Fruit fly (Drosophila melanogaster) whole organism, embryonic: ENCODE results near the gene CG7362.

Experiments
- CG10209 ChIP-seq: fragments of 200-800 bp; sonication (Bioruptor generic); optimal IDR thresholded peaks from 3 replicates; lab custom pipeline; 2017; ENCODE audit warnings: missing biosample characterization, mild to moderate bottlenecking, missing genetic modification characterization, missing genetic modification reagents
- CG10267 ChIP-seq: fragments of 200-800 bp; sonication (Bioruptor generic); optimal IDR thresholded peaks from 2 replicates; lab custom pipeline; 2018; ENCODE audit warnings: missing biosample characterization, mild to moderate bottlenecking, missing genetic modification characterization, moderate library complexity
- CG11093 ChIP-seq: fragments of 200-800 bp; sonication (Bioruptor generic); IDR thresholded peaks from 3 replicates; pipeline ENCODE4 v1.3.6; 2022; ENCODE audit warnings: missing biosample characterization, missing genetic modification characterization
- CG11247 ChIP-seq: fragments of 200-800 bp; sonication (Bioruptor generic); IDR thresholded peaks from 2 replicates; pipeline ENCODE4 v1.3.6; 2022; ENCODE audit warnings: missing biosample characterization, missing genetic modification characterization
- CG12104 ChIP-seq: fragments of 200-800 bp; sonication (Bioruptor generic); optimal IDR thresholded peaks from 3 replicates; lab custom pipeline; 2016; ENCODE audit warnings: missing biosample characterization, missing genetic modification characterization
- CG12744 ChIP-seq: fragments of 200-800 bp; sonication (Bioruptor generic); optimal IDR thresholded peaks from 2 replicates; lab custom pipeline; 2016; ENCODE audit warnings: missing biosample characterization, missing genetic modification characterization
- CG12769 ChIP-seq: fragments of 200-800 bp; sonication (Bioruptor generic); optimal IDR thresholded peaks from 2 replicates; lab custom pipeline; 2019; ENCODE audit warnings: missing biosample characterization, mild to moderate bottlenecking, missing genetic modification characterization, moderate library complexity
- CG14710 ChIP-seq: fragments of 200-800 bp; sonication (Bioruptor generic); optimal IDR thresholded peaks from 3 replicates; lab custom pipeline; 2019; ENCODE audit warnings: missing biosample characterization, mild to moderate bottlenecking, missing genetic modification characterization, moderate library complexity
- CG15269 ChIP-seq: fragments of 200-800 bp; sonication (Bioruptor generic); optimal IDR thresholded peaks from 2 replicates; lab custom pipeline; 2018; ENCODE audit warnings: missing biosample characterization, mild to moderate bottlenecking, missing genetic modification characterization, moderate library complexity
- CG15601 ChIP-seq: fragments of 200-800 bp; sonication (Bioruptor generic); optimal IDR thresholded peaks from 3 replicates; lab custom pipeline; 2019; ENCODE audit warnings: missing biosample characterization, mild to moderate bottlenecking, missing genetic modification characterization, moderate library complexity
- CG30431 ChIP-seq: fragments of 200-800 bp; sonication (Bioruptor generic); optimal IDR thresholded peaks from 2 replicates; lab custom pipeline; 2017; ENCODE audit warnings: missing biosample characterization, missing genetic modification characterization
- CG3838 ChIP-seq: fragments of 200-800 bp; sonication (Bioruptor generic); optimal IDR thresholded peaks from 3 replicates; lab custom pipeline; 2016; ENCODE audit warnings: missing biosample characterization, missing genetic modification characterization
- CG4404 ChIP-seq: fragments of 200-800 bp; sonication (Bioruptor generic); IDR thresholded peaks from 2 replicates; pipeline ENCODE4 v1.3.6; 2022; ENCODE audit warnings: missing biosample characterization, missing genetic modification characterization
- CG5180 ChIP-seq: fragments of 200-800 bp; sonication (Bioruptor generic); optimal IDR thresholded peaks from 3 replicates; lab custom pipeline; 2017; ENCODE audit warnings: missing biosample characterization, missing genetic modification characterization, mild to moderate bottlenecking, moderate library complexity, missing genetic modification reagents
- CG7372 ChIP-seq: fragments of 200-800 bp; sonication (Bioruptor generic); IDR thresholded peaks from 2 replicates; pipeline ENCODE4 v1.3.6; 2022; ENCODE audit warnings: missing biosample characterization, missing genetic modification characterization
- CG7745 ChIP-seq: fragments of 200-800 bp; sonication (Bioruptor generic); optimal IDR thresholded peaks from 2 replicates; lab custom pipeline; 2018; ENCODE audit warnings: missing biosample characterization, mild to moderate bottlenecking, missing genetic modification characterization, moderate library complexity
- Camta ChIP-seq: fragments of 200-800 bp; sonication (Bioruptor generic); optimal IDR thresholded peaks from 2 replicates; lab custom pipeline; 2016; ENCODE audit warnings: missing biosample characterization, missing genetic modification characterization
- Dbx ChIP-seq: fragments of 200-800 bp; sonication (Bioruptor generic); IDR thresholded peaks from 3 replicates; pipeline ENCODE4 v1.3.6; 2022; ENCODE audit warnings: missing biosample characterization, missing genetic modification characterization
- Dfd ChIP-seq, 2 experiments: fragments of >200 bp; optimal IDR thresholded peaks; 2 replicates each; lab custom pipeline; 2017; ENCODE audit warnings: missing biosample characterization in 2 of 2, missing genetic modification characterization in 2 of 2
- ERR ChIP-seq: fragments of 200-800 bp; sonication (Bioruptor generic); optimal IDR thresholded peaks from 2 replicates; lab custom pipeline; 2016; ENCODE audit warnings: missing biosample characterization, missing genetic modification characterization
- GATAe ChIP-seq: fragments of 200-800 bp; sonication (Bioruptor generic); conservative IDR thresholded peaks from 2 replicates; pipeline ENCODE4 v1.3.6; 2022; ENCODE audit warnings: missing biosample characterization, missing genetic modification characterization
- HLH4C ChIP-seq: fragments of 200-800 bp; sonication (Bioruptor generic); IDR thresholded peaks from 3 replicates; pipeline ENCODE4 v1.3.6; 2022; ENCODE audit warnings: missing biosample characterization, missing genetic modification characterization; ENCODE audit not compliant: partially characterized antibody
- Lim3 ChIP-seq: fragments of 200-800 bp; sonication (Bioruptor generic); IDR thresholded peaks from 2 replicates; pipeline ENCODE4 v1.3.6; 2022; ENCODE audit warnings: missing biosample characterization, missing genetic modification characterization
- Mes4 ChIP-seq: fragments of 200-800 bp; sonication (Bioruptor generic); optimal IDR thresholded peaks from 2 replicates; lab custom pipeline; 2016; ENCODE audit warnings: missing biosample characterization, missing genetic modification characterization
- Mrtf ChIP-seq: fragments of 200-800 bp; sonication (Bioruptor generic); IDR thresholded peaks from 3 replicates; pipeline ENCODE4 v1.3.6; 2022; ENCODE audit warnings: missing biosample characterization, missing genetic modification characterization
- NFAT ChIP-seq: fragments of 200-800 bp; sonication (Bioruptor generic); IDR thresholded peaks from 2 replicates; pipeline ENCODE4 v1.3.6; 2022; ENCODE audit warnings: missing biosample characterization, missing genetic modification characterization
- Vsx1 ChIP-seq: fragments of 200-800 bp; sonication (Bioruptor generic); optimal IDR thresholded peaks from 2 replicates; lab custom pipeline; 2017; ENCODE audit warnings: missing biosample characterization, mild to moderate bottlenecking, missing genetic modification characterization, missing genetic modification reagents
- ato ChIP-seq: fragments of 200-800 bp; sonication (Bioruptor generic); IDR thresholded peaks from 2 replicates; pipeline ENCODE4 v1.3.6; 2022; ENCODE audit warnings: missing biosample characterization, missing genetic modification characterization; ENCODE audit not compliant: partially characterized antibody
- br ChIP-seq: fragments of >200 bp; optimal IDR thresholded peaks from 2 replicates; lab custom pipeline; 2017
- chinmo ChIP-seq: fragments of 200-800 bp; sonication (Bioruptor generic); IDR thresholded peaks from 4 replicates; pipeline ENCODE4 v1.3.6; 2022; ENCODE audit warnings: missing biosample characterization, missing genetic modification characterization; ENCODE audit not compliant: partially characterized antibody
- da ChIP-seq: fragments of 200-800 bp; sonication (Bioruptor generic); optimal IDR thresholded peaks from 2 replicates; lab custom pipeline; 2016; ENCODE audit warnings: missing biosample characterization, missing genetic modification characterization
- dan ChIP-seq: fragments of 200-800 bp; sonication (Bioruptor generic); IDR thresholded peaks from 2 replicates; pipeline ENCODE4 v1.3.6; 2022; ENCODE audit warnings: missing biosample characterization, missing genetic modification characterization
- dpn ChIP-seq, 2 experiments: fragments of 200-800 bp; sonication (Bioruptor generic); optimal IDR thresholded peaks; 3 replicates each; lab custom pipeline; 2016; ENCODE audit warnings: missing biosample characterization in 2 of 2, missing genetic modification characterization in 2 of 2
- hbn ChIP-seq: fragments of 200-800 bp; sonication (Bioruptor generic); IDR thresholded peaks from 2 replicates; pipeline ENCODE4 v1.3.6; 2022; ENCODE audit warnings: missing biosample characterization, missing genetic modification characterization; ENCODE audit not compliant: partially characterized antibody
- jing ChIP-seq: fragments of 200-800 bp; sonication (Bioruptor generic); optimal IDR thresholded peaks from 2 replicates; lab custom pipeline; 2018; ENCODE audit warnings: missing biosample characterization, mild to moderate bottlenecking, missing genetic modification characterization
- kni ChIP-seq: fragments of 200-800 bp; sonication (Bioruptor generic); optimal IDR thresholded peaks from 3 replicates; lab custom pipeline; 2017; ENCODE audit warnings: mild to moderate bottlenecking, missing biosample characterization, missing genetic modification reagents, missing genetic modification characterization
- lilli ChIP-seq: fragments of 200-800 bp; sonication (Bioruptor generic); optimal IDR thresholded peaks from 3 replicates; lab custom pipeline; 2016; ENCODE audit warnings: missing biosample characterization, missing genetic modification characterization
- peb ChIP-seq: fragments of 200-800 bp; sonication (Bioruptor generic); IDR thresholded peaks from 2 replicates; pipeline ENCODE4 v1.3.6; 2022; ENCODE audit warnings: missing biosample characterization, missing genetic modification characterization
- repo ChIP-seq: fragments of 200-800 bp; sonication (Bioruptor generic); optimal IDR thresholded peaks from 2 replicates; lab custom pipeline; 2016; ENCODE audit warnings: missing biosample characterization, missing genetic modification characterization
- row ChIP-seq: fragments of 200-800 bp; sonication (Bioruptor generic); IDR thresholded peaks from 3 replicates; pipeline ENCODE4 v1.3.6; 2022; ENCODE audit warnings: missing biosample characterization, missing genetic modification characterization
- sens ChIP-seq: fragments of 200-800 bp; sonication (Bioruptor generic); peaks from one replicate; lab custom pipeline; 2016; ENCODE audit warnings: missing biosample characterization, missing genetic modification characterization
- sima ChIP-seq: fragments of 200-800 bp; sonication (Bioruptor generic); optimal IDR thresholded peaks from 2 replicates; lab custom pipeline; 2016; ENCODE audit warnings: missing biosample characterization, missing genetic modification characterization
- sna ChIP-seq: fragments of 200-800 bp; sonication (Bioruptor generic); IDR thresholded peaks from 2 replicates; pipeline ENCODE4 v1.3.6; 2022; ENCODE audit warnings: missing biosample characterization, missing genetic modification characterization; ENCODE audit not compliant: partially characterized antibody
- tap ChIP-seq: fragments of 200-800 bp; optimal IDR thresholded peaks from 3 replicates; lab custom pipeline; 2019; ENCODE audit warnings: missing biosample characterization, mild to moderate bottlenecking, missing genetic modification characterization, moderate library complexity
- vfl ChIP-seq: fragments of 200-800 bp; sonication (Bioruptor generic); optimal IDR thresholded peaks from 2 replicates; lab custom pipeline; 2016; ENCODE audit warnings: missing biosample characterization, missing genetic modification characterization
- vnd ChIP-seq: fragments of 200-800 bp; sonication (Bioruptor generic); IDR thresholded peaks from 3 replicates; pipeline ENCODE4 v1.3.6; 2022; ENCODE audit warnings: missing biosample characterization, missing genetic modification characterization; ENCODE audit not compliant: partially characterized antibody
- vvl ChIP-seq: fragments of 200-800 bp; sonication (Bioruptor generic); IDR thresholded peaks from 2 replicates; pipeline ENCODE4 v1.3.6; 2022; ENCODE audit warnings: missing biosample characterization, missing genetic modification characterization
- wek ChIP-seq: fragments of 200-800 bp; sonication (Bioruptor generic); optimal IDR thresholded peaks from 3 replicates; lab custom pipeline; 2018; ENCODE audit warnings: missing biosample characterization, mild to moderate bottlenecking, missing genetic modification characterization, moderate library complexity
- zen2 ChIP-seq: fragments of 200-800 bp; sonication (Bioruptor generic); IDR thresholded peaks from 3 replicates; pipeline ENCODE4 v1.3.6; 2022; ENCODE audit warnings: missing biosample characterization, missing genetic modification characterization; ENCODE audit not compliant: partially characterized antibody

The CG7362 gene

DNA sequence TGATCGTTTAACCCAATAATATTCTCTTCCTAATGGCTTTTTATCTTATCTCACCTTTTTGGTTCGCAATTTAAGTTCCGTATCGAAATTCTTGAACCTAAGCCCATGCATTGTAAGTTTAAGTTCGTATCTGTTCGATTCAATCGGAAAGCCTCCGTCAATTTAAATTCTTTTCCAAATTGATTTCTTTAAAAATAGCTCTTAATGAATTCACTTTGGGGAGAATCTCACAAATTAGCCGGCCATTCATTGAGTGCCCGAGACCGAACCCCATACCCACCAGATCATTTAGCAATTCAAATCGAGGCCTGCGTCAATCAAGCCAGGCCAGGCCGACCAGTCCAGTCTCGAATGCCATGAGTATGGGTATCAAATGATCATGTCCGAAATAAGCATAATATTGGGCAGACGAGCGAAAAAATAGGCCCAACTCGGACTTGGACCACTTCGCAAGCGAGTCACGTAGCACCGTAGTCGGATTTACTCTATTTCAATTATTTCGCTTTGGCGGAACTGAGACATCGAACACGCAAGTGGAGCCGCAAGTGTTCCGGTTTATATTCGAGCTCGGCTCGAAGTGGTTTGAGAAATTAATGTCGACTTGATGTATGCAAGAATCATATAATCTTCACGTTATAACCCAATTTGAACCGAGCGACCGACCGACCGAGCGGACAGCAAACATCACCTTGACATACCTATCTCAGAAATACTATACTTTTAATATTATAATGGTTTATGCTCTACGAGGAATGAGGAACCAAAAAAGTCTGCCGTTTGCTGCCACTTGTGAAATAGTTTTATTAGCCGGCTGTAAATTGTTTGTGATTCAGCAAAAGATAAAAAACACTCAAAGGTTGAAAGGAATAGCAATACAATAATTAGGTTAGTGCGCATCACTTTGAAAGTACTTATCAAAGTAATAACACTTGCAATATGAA is 46.3 kb downstream of the CG7362 start (continued):
- no peak for TF ChIP-seq Dfd (GFP tag; optimal IDR thresholded peaks at IDR 0.05; lab: Kevin White, UChicago)
- peak; percentile 33 for TF ChIP-seq Vsx1 (GFP tag; lab: Kevin White, UChicago)
- peak; percentile 89; the same call in 3 of the 4 replicates for TF ChIP-seq chinmo (GFP tag; lab: Robert Waterston, UW)
- TF ChIP-seq lilli = no peak
- TF ChIP-seq sens (GFP tag; lab: Kevin White, UChicago) = peak; percentile 15
- TF ChIP-seq CG5180 (GFP tag; lab: Kevin White, UChicago) = no peak
- no peak for TF ChIP-seq CG3838
- TF ChIP-seq vvl = peak; percentile 86; the same call in 1 of the 2 replicates
- TF ChIP-seq CG14710 (tag; lab: Kevin White, UChicago) = no peak
- TF ChIP-seq dan (GFP tag; lab: Robert Waterston, UW) = no peak
- TF ChIP-seq peb = no peak
- no peak for TF ChIP-seq vnd (GFP tag; lab: Robert Waterston, UW)
- TF ChIP-seq CG15269 (tag; lab: Kevin White, UChicago) = peak; percentile 28
- TF ChIP-seq CG11093 = no peak
- TF ChIP-seq CG11247 (GFP tag; lab: Robert Waterston, UW) = no peak
- no peak for TF ChIP-seq HLH4C (GFP tag; lab: Robert Waterston, UW)
- no peak for TF ChIP-seq zen2 (GFP tag; lab: Robert Waterston, UW)
- no peak for TF ChIP-seq Lim3 (GFP tag; lab: Robert Waterston, UW)

DNA sequence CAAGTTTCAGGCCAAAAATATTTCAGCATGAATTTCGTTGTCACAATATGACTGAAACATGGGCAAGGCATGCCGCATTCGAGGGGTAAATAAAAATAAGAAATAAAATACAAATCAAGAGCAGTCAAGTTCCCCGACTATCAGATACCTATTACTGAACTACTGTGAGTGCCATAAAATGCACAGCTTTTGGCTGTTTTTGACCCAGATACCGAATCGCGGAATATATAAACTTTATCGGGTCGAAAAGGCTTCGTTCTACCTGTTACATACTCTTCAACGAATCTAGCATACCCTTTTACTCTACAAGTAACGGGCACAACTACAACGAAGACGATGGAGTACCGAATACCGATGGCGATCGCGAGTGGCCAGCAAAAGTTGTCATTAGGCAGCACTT is 47.4 kb downstream of the CG7362 start:
- no peak for TF ChIP-seq CG12104 (GFP tag; lab: Kevin White, UChicago)
- TF ChIP-seq ato (GFP tag; lab: Robert Waterston, UW) = peak; percentile 52; the same call in 1 of the 2 replicates
- TF ChIP-seq CG7745 (tag; lab: Kevin White, UChicago) = no peak
- TF ChIP-seq br = no peak
- TF ChIP-seq CG12769 = peak; percentile 80
- TF ChIP-seq CG10267 = no peak
- TF ChIP-seq kni (GFP tag; lab: Kevin White, UChicago) = peak; percentile 41
- peak; percentile 31 for TF ChIP-seq Camta (GFP tag; lab: Kevin White, UChicago)
- no peak for TF ChIP-seq CG15601 (tag; lab: Kevin White, UChicago)
- TF ChIP-seq Mes4 (GFP tag; lab: Kevin White, UChicago) = peak; percentile 34
- no peak for TF ChIP-seq CG12744 (GFP tag; lab: Kevin White, UChicago)
- TF ChIP-seq sna = peak; percentile 50; the same call in 1 of the 2 replicates
- peak; percentile 78 for TF ChIP-seq row
- peak; percentile 13 for TF ChIP-seq jing (GFP tag; lab: Kevin White, UChicago)
- TF ChIP-seq hbn (GFP tag; lab: Robert Waterston, UW) = no peak
- peak; percentile 84 for TF ChIP-seq Dbx
- TF ChIP-seq repo (GFP tag; lab: Kevin White, UChicago) = peak; percentile 56
- TF ChIP-seq CG4404 (GFP tag; lab: Robert Waterston, UW) = peak; percentile 46; the same call in 1 of the 2 replicates
- TF ChIP-seq dpn (GFP tag; optimal IDR thresholded peaks at IDR 0.05; lab: Kevin White, UChicago) = peak; percentile 45 to 75
- peak; percentile 27 for TF ChIP-seq CG10209 (GFP tag; lab: Kevin White, UChicago)
- TF ChIP-seq wek (GFP tag; lab: Kevin White, UChicago) = no peak
- no peak for TF ChIP-seq GATAe
- no peak for TF ChIP-seq sima (GFP tag; lab: Kevin White, UChicago)
- peak; percentile 56 for TF ChIP-seq CG7372 (GFP tag; lab: Robert Waterston, UW)
- TF ChIP-seq vfl (GFP tag; lab: Kevin White, UChicago) = no peak
- no peak for TF ChIP-seq da
- TF ChIP-seq Mrtf (GFP tag; lab: Robert Waterston, UW) = peak; percentile 64; the same call in 2 of the 3 replicates
- peak; percentile 77 for TF ChIP-seq NFAT
- peak; percentile 8 for TF ChIP-seq ERR (GFP tag; lab: Kevin White, UChicago)
- peak; percentile 42 for TF ChIP-seq tap
- peak; percentile 23 for TF ChIP-seq CG30431 (GFP tag; lab: Kevin White, UChicago)
